Worm (Caenorhabditis elegans): ENCODE results near the gene ppat-1.

The ppat-1 gene

DNA sequence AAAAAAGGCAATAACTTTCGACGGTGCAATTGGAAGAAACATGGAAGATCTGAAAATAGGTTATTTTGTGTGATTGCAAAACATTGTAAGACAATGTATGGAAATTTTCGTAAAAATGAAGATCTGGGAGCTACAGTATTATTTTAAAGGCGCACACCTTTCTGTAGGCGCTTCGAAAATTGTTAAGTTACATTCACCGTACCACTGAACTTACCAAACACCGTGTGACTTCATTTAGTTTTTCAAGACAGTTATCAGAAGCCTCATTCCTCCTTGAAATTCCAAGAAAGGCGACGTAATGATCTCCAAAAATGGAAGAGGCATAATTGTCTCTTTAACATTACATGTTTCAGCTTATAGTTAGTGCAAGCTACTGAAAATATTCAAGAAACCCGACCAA is 35.2 kb upstream of the ppat-1 start:
- TF ChIP-seq elt-3 (tag; optimal IDR thresholded peaks at IDR 0.05): no peak
- no peak for TF ChIP-seq drap-1 (GFP tag; optimal IDR thresholded peaks at IDR 0.05)
- no peak for TF ChIP-seq ceh-83 (GFP tag; optimal IDR thresholded peaks at IDR 0.05)
- no peak for TF ChIP-seq unc-120 (tag; optimal IDR thresholded peaks at IDR 0.05; ENCODE audit: poor library complexity, severe bottlenecking)
- TF ChIP-seq bed-3 (GFP tag; optimal IDR thresholded peaks at IDR 0.05): no peak
- no peak for TF ChIP-seq pha-4 (tag; optimal IDR thresholded peaks at IDR 0.05)
- no peak for TF ChIP-seq ham-2 (GFP tag; optimal IDR thresholded peaks at IDR 0.05)
- TF ChIP-seq elt-1 (tag; optimal IDR thresholded peaks at IDR 0.05; ENCODE audit: borderline replicate concordance, insufficient read depth): no peak
- no peak for TF ChIP-seq snpc-4 (tag; optimal IDR thresholded peaks at IDR 0.05)
- no peak for TF ChIP-seq zip-8 (tag; optimal IDR thresholded peaks at IDR 0.05)
- TF ChIP-seq M03D4.4 (tag; optimal IDR thresholded peaks at IDR 0.05): no peak
- no peak for TF ChIP-seq mep-1 (tag; optimal IDR thresholded peaks at IDR 0.05)
- TF ChIP-seq nhr-12 (tag; optimal IDR thresholded peaks at IDR 0.05): no peak
- no peak for TF ChIP-seq unc-62 (GFP tag; optimal IDR thresholded peaks at IDR 0.05)
- no peak for TF ChIP-seq sptf-1 (tag; optimal IDR thresholded peaks at IDR 0.05)

DNA sequence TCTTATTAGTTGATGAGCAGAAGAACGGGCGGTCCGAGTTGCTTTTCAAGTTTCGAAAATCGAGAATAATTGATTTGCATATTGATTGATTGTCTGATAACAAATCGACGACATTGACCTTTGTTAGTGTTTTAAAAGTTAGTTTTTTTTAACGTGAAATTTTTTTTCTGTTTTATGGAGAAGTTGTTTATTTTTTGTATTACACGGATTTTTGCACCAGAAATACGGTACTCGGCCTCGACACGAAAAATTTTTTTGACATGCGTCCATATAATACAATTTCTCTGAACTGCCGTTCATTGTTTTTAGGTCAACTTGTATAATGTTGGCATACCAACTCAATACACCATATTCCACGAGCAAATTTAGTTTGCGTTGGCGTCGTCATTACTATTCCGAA is 33.7 kb upstream of the ppat-1 start, which contains the start of gene T23F11.2:
TSS of gene T23F11.2 (minus strand) at position 101 of the 400 bp plus-strand sequence.
- TF ChIP-seq ham-2 (GFP tag; optimal IDR thresholded peaks at IDR 0.05) (no peak), blmp-1 (tag; optimal IDR thresholded peaks at IDR 0.05) (no peak)

DNA sequence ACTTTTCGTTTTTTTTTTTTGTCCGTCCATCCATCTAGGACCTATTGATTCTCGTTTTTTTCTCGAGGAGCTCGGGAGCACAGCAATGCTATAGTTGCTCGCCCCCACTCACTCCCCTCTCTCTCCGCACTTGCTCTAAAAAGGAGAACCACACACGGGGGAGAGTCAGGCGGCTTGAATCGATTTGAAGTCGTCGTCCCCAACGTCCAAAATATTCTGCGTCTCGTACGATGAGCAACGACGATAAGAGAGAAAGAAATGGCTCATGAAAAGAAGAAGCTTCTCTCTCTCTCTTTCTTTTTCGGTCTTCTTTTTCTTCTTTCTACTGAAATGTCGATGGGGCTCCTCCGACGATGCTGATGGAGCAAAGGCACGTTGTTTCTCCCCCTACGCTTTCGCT is 32.7 kb upstream of the ppat-1 start:
- peak; percentile 70 for TF ChIP-seq ces-1 (GFP tag; optimal IDR thresholded peaks at IDR 0.05)
- no peak for TF ChIP-seq drap-1 (GFP tag; optimal IDR thresholded peaks at IDR 0.05)

DNA sequence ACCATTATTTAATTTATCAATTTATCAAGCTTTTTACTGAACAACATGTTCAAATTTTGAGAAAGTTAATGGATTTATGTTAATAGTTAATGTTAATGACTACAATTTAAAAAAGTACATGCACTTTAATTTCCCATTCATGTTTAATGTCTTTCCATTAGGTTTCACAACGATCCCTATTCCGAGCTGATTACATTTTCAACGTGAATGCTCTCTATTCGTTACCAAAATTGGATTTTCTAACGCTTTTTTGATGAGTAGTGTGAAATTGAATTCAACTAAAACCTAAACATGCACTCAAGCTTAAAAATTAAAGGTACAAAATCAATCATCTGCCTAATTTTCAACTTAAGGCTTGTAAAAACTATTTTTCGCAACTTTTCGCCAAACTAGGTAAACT is 31.7 kb upstream of the ppat-1 start:
- TF ChIP-seq ces-1 (GFP tag; optimal IDR thresholded peaks at IDR 0.05) (peak; percentile 75), unc-120 (tag; optimal IDR thresholded peaks at IDR 0.05; ENCODE audit: poor library complexity, severe bottlenecking) (no peak)

DNA sequence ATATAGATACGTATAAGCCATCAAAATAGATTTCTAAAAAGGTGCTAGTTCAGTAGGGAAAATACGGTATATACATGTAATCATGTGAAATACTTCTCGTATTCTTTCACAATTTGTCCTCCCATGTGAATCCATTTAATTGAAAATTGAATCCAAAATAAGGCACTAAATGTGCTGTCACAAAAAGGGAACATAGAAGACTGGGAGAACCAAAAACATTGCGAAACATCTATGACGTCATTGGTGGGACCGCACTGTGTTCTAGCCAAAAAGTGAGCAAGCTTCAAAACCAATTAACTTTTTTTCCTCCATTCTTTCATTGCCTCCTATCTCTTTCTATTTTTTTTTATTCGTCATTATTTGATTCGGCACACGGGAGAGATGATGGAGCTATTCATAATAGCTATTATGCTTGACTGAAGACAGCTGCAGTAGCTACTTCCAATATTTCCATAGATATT is 30.7 kb upstream of the ppat-1 start, which contains the start of gene cdka-1:
TSS of gene cdka-1 (plus strand) at position 411 of the 461 bp plus-strand sequence.
- TF ChIP-seq ces-1 (GFP tag; optimal IDR thresholded peaks at IDR 0.05) (peak; percentile 16), ham-2 (GFP tag; optimal IDR thresholded peaks at IDR 0.05) (no peak)

DNA sequence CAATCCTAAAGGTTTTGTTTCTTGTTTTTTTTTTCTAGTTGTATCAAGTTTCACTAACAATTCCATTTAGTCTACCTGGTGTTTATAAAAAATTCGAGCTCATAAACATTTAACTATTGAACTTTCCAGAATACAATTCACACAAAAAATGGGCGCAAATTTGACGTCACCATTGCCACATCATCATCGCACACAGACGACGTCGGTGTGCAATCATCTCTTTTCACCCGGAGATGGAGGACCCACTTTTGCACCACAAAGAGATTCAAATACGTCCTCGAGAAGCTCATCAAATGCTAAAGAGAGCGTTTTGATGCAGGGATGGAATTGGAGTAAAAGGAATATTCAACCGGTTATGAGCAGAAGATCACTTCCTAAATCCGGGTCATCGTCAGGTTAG is 29.7 kb upstream of the ppat-1 start:
- TF ChIP-seq flh-1 (GFP tag; optimal IDR thresholded peaks at IDR 0.05): no peak
- no peak for TF ChIP-seq ceh-39 (tag; optimal IDR thresholded peaks at IDR 0.05)
- no peak for TF ChIP-seq tbx-8 (GFP tag; optimal IDR thresholded peaks at IDR 0.05)
- no peak for TF ChIP-seq mep-1 (tag; optimal IDR thresholded peaks at IDR 0.05)
- no peak for TF ChIP-seq M03D4.4 (tag; optimal IDR thresholded peaks at IDR 0.05)
- TF ChIP-seq pha-4 (tag; optimal IDR thresholded peaks at IDR 0.05): no peak
- no peak for TF ChIP-seq nhr-2 (tag; optimal IDR thresholded peaks at IDR 0.05)
- no peak for TF ChIP-seq nhr-12 (tag; optimal IDR thresholded peaks at IDR 0.05)
- TF ChIP-seq lsy-2 (tag; optimal IDR thresholded peaks at IDR 0.05): no peak
- no peak for TF ChIP-seq ztf-11 (tag; optimal IDR thresholded peaks at IDR 0.05)
- TF ChIP-seq hlh-1 (tag; optimal IDR thresholded peaks at IDR 0.05): no peak
- TF ChIP-seq unc-120 (tag; optimal IDR thresholded peaks at IDR 0.05; ENCODE audit: poor library complexity, severe bottlenecking): no peak
- no peak for TF ChIP-seq lin-32 (GFP tag; optimal IDR thresholded peaks at IDR 0.05)
- TF ChIP-seq lin-13 (tag; optimal IDR thresholded peaks at IDR 0.05): no peak
- no peak for TF ChIP-seq snpc-4 (tag; optimal IDR thresholded peaks at IDR 0.05)
- no peak for TF ChIP-seq nhr-237 (tag; optimal IDR thresholded peaks at IDR 0.05)
- no peak for TF ChIP-seq ceh-83 (GFP tag; optimal IDR thresholded peaks at IDR 0.05)
- no peak for TF ChIP-seq cnd-1 (tag; optimal IDR thresholded peaks at IDR 0.05)
- TF ChIP-seq nhr-76 (tag; optimal IDR thresholded peaks at IDR 0.05): no peak

DNA sequence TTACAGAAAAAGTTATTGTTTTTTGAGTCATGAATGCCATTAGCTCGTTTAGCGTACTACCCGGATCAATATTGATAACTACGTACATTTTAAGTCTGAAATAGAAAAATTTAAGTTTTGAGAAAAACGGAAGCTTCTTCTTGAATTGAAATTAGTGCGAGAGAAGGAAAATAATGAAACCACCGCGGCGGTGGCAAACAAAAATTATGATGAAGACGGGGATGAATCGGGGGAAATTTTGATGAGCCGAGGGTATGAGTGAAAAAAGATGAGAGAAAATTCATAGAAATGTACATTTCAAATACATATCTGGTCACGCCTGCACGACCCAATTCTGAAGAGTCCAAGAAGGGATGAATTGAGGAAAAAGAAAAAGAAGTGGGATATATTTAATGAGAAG is 23.8 kb upstream of the ppat-1 start, which contains the start of gene T23F11.4:
TSS of gene T23F11.4 (minus strand) at position 101 of the 400 bp plus-strand sequence.
- TF ChIP-seq nhr-76 (tag; optimal IDR thresholded peaks at IDR 0.05) (no peak), blmp-1 (tag; optimal IDR thresholded peaks at IDR 0.05) (no peak), lsy-2 (tag; optimal IDR thresholded peaks at IDR 0.05) (no peak), mep-1 (tag; optimal IDR thresholded peaks at IDR 0.05) (no peak), mls-2 (tag; optimal IDR thresholded peaks at IDR 0.05) (no peak), sem-2 (GFP tag; optimal IDR thresholded peaks at IDR 0.05) (no peak), M03D4.4 (tag; optimal IDR thresholded peaks at IDR 0.05) (no peak), snpc-4 (tag; optimal IDR thresholded peaks at IDR 0.05) (no peak), ceh-83 (GFP tag; optimal IDR thresholded peaks at IDR 0.05) (no peak), pha-4 (tag; optimal IDR thresholded peaks at IDR 0.05) (no peak), cnd-1 (tag; optimal IDR thresholded peaks at IDR 0.05) (no peak), drap-1 (GFP tag; optimal IDR thresholded peaks at IDR 0.05) (no peak), nhr-2 (tag; optimal IDR thresholded peaks at IDR 0.05) (no peak)

All from whole organism, mixed stage, embryonic.